Fruit fly (Drosophila melanogaster): ENCODE results near the gene CG4631.
A peak's percentile ranks its signal among the peaks of the same experiment; 100 is the strongest.

Gene CG4631

DNA sequence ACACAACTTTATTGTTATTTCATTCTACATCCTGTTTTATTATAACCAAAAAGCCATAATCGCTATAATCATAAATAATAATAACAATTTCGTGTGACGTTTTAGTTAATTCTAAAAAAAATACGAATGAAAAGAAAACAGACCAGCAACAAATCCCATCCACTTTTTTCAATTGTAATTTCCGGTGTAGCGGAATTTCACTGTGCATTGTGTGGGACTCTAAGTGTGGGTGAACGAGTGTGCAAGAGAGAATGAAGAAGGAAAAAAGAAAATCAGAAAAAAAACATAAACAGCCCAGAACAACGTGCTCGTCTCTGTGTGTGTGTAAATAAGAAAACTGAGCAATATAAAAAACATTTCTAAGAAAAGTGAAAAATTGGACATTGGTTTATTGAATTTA lies 4.9 kb upstream of the CG4631 start:
- no peak for TF ChIP-seq CG17801 (GFP tag; optimal IDR thresholded peaks at IDR 0.05; ENCODE audit: partially characterized antibody)

DNA sequence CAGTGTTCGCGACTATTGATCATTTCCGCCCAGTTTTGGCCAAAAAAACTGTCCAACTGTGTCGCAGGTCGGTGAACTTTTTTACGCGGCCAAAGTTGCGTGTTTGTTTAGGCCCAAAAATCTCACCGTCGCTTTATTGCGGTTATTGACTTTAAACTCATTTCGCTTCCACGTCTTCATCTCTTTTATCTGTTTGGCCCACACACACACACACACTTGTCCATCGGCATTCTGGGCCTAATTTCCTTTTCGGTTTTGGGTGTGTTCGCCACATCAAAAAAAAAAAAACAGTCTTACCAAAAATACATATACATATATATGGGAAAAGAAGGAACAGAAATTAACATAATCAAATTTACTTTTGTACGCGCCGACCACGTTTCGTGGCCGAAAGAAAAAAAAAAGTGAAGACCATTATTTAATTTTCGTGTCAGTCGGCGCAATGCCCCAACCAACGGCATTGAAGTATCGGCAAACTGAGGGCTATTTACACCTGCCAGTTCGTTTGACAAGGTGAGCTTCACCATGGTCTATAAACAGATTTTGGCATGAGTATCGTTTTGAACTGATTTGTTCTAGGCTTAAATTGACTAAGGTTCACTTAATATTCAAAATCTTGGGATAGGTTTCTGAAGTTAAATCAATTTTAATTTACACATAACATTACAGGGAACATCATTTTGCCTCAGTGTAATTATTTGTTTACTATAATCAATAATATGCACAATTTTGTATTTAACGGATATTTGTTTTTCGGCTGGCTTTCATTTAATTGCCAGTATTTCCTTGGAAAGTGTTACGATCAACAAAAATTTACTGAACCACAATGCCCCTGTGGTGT lies 1.9 kb upstream of the CG4631 start, which contains the start of gene CG31815:
Gene CG31815 (plus strand): TSS at position 791 of the 841 bp plus-strand sequence.
- no peak for TF ChIP-seq CG17801 (GFP tag; optimal IDR thresholded peaks at IDR 0.05; ENCODE audit: partially characterized antibody)

DNA sequence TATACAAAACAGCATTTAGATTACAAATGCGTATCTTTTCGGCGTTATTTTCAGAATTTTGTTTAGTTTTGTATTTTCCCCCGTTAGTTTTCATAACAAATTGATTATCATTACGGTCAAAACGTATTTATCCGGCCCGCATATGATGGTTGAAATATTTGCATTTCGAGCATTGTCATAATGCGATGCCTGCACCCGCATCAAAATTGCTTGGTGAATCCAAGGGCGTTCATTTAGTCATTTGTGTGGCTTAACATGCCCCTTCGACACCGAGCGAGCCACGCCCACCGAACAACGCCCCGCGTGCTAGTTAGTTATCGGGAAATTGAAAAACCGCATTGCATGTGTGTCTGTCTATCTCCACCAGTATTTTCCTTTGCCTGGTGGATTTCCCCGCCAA lies 9.1 kb downstream of the CG4631 start:
- no peak for TF ChIP-seq CG17801 (GFP tag; optimal IDR thresholded peaks at IDR 0.05; ENCODE audit: partially characterized antibody)

DNA sequence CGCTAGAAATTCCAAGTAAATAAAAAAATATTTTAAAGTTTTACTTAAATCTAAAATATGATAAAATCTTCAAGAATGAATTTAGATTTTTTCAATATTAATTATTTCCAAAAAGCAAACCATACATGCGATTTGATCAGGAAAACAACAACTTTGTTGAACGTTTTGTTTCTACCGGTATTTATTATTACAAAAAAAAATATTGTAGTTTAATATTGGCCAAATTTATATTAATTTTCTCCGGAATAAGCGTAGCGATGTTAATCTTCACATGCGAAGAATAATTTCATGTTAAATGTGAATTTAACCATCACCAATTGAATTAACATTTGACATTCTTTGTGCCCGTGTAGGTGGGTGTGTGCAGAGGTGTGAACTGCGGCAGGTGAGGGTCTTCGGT lies 11.8 kb downstream of the CG4631 start:
- no peak for TF ChIP-seq CG17801 (GFP tag; optimal IDR thresholded peaks at IDR 0.05; ENCODE audit: partially characterized antibody)

DNA sequence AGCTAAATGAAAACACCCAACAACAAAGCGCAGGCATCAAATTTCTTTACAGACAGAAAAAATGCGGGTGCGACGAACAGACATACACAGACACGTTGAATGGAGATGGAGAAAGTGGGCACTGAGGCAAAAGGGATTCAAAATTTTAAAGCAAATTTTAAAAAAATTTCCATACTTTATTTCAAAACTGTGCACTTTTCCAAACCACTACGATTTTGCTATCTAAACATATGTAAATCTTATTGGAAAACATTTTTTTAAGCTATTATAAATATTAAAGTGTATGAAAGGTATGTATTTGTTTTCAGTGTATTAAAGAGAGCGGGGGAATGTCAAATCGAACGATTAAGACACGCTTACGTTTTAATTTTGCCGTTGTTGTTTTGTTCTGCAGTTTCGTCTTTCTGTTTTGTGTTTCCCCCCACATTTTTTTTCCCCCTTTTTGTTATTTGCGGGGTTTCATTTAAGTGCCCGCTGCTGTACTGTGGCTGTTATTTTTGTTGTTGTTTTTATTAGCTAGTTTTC lies 13.3 kb downstream of the CG4631 start:
- TF ChIP-seq CG17801 (GFP tag; optimal IDR thresholded peaks at IDR 0.05; ENCODE audit: partially characterized antibody) = peak; percentile 96

DNA sequence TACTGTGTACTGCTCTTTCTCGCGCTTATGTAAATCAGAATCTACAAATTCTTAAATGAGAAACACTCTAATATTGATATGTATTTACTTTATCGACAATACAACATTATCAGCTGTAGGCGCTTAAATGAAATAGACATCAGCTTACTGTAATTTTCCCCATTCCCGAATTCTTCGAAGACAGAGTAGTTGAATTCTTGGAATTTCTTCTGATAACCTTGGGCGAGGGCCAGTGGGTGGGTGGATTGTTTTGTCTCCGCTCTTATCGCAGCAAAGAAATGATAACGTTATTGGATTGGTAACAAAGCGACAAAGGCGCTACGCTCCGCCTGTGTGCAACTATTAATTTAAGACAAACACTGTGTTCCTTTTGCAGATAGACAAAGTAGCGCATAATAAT lies 14.3 kb downstream of the CG4631 start:
- TF ChIP-seq CG17801 (GFP tag; optimal IDR thresholded peaks at IDR 0.05; ENCODE audit: partially characterized antibody) = no peak

DNA sequence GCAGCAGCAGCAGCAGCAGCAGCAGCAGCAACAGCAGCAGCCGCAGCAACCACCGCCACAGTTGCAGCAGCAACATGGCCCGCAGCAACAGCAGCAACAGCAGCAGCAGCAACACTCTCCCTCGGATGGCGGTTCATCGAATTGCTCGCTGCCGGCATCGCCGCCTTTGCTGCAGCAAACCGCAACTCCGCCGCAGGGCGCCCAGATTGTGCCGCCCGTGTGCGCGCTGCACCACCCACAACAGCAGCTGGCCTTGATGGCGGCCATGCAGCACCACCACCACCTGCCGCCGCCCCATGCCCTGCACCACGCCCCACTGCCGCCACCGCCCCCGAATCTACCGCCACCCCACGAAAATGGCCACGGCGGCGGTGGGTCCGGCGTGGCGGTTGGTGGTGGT lies 15.0 kb downstream of the CG4631 start:
- no peak for TF ChIP-seq CG17801 (GFP tag; optimal IDR thresholded peaks at IDR 0.05; ENCODE audit: partially characterized antibody)

DNA sequence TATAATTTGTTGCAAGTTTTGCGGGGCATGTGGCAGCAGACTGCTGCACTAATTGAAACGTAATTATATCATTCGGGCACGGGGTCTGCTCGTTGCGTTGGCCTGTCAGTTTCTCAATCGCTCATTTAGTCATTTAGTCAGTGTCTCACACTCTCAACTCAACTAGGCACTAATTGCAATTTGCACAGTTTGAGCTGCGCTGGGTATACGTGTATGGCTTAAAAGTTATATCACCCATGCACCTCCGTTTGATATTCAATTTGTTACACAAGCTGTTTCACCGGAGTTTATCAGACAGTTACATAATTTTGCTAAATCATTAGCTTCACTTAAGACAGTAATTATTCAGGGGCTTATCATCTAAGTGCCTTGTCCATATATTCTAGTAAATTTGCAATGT lies 20.8 kb downstream of the CG4631 start:
- no peak for TF ChIP-seq CG17801 (GFP tag; optimal IDR thresholded peaks at IDR 0.05; ENCODE audit: partially characterized antibody)

DNA sequence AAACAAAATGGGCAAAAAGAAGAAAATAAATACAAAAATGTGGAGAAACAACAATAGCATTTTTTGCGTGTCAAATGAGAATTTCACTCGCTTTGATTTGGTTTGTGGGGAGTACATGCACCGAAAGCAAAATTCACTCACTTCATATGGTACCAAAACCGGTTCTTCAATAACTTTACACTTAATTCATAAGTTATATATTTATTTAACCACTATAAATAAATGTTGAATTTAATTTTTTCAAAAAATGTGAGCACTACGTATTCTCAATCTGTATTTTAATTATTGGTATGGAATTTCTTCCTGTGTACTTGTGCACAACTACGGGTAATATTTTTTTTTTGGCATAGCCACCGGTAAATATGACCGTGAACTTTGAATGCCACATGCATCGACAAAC lies 22.0 kb downstream of the CG4631 start:
- no peak for TF ChIP-seq CG17801 (GFP tag; optimal IDR thresholded peaks at IDR 0.05; ENCODE audit: partially characterized antibody)

DNA sequence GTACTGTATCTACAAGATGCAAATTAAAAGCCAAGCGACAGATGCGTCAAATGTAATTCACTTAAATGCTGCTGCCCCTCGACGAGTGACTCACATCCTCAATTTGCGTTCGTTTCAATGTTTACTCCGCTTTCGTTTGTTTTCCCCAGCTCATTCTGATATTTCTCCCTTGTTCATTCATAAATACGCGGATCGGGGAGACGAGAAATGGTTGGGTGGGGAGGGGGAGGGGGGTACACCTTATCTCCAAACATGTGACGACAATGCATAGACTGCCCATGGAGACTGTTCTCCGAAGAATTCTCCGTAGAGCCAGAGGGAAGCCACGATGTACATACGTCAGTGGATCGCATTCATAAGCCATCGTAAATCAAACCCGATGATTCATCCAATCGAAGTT lies 30.2 kb downstream of the CG4631 start:
- TF ChIP-seq CG17801 (GFP tag; optimal IDR thresholded peaks at IDR 0.05; ENCODE audit: partially characterized antibody) = no peak

DNA sequence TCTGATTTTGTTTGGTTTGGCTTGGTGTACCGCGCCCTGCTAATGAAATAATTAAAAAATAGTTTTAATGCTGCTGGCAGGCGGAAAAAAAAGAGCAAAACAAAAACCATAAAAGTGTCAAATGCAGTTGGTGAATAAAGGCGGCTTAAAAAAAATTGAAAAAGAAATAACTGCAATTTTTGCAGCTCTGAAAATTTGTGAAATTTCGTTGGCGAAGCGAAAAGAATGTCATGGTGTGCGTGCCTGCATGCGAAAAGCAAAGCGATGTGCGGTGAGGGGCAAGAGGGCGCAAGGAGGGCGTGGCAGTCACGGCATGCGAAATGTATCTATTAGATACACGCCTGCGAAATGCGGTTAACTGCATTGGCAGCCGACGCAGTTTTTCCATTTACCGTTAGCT lies 31.2 kb downstream of the CG4631 start:
- TF ChIP-seq CG17801 (GFP tag; optimal IDR thresholded peaks at IDR 0.05; ENCODE audit: partially characterized antibody) = peak; percentile 29

DNA sequence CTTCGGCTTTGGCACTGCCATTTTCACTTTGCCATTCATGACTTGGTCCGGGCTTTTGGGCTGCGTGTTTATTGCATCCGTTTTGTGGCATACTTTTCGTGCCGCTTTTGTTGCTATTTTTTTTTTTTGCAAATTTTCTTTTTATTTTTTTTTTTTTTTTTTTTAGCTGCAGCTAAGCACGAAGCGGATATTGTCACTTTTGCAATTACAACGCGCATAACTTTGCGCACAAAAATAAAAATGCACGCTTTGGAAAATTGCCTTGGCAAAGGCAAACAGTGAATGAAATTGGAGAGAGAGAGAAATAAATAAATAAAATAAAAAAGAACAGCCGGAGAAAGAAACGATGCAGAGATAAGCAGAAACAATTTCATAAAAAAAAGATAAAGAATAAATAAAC lies 33.7 kb downstream of the CG4631 start:
- peak; percentile 66 for TF ChIP-seq CG17801 (GFP tag; optimal IDR thresholded peaks at IDR 0.05; ENCODE audit: partially characterized antibody)

DNA sequence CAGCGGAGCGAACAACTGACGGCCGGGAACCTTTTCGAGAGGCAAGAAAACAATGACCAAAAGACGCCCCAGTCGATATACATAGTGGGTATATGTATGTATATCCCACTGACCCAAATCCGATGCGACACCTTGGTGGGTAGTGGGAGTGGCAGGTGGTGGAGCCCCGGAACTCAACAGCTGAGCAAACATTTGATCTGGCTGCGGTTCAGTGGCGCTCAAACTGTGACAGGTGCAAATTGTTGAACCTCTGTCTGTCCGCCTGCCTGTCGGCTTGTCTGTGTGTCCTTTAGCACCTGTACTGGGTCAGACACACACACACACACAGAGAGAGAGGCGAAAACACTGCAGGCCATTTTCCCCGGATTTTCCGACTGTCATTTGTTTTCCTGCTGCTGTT lies 36.3 kb downstream of the CG4631 start:
- no peak for TF ChIP-seq CG17801 (GFP tag; optimal IDR thresholded peaks at IDR 0.05; ENCODE audit: partially characterized antibody)

DNA sequence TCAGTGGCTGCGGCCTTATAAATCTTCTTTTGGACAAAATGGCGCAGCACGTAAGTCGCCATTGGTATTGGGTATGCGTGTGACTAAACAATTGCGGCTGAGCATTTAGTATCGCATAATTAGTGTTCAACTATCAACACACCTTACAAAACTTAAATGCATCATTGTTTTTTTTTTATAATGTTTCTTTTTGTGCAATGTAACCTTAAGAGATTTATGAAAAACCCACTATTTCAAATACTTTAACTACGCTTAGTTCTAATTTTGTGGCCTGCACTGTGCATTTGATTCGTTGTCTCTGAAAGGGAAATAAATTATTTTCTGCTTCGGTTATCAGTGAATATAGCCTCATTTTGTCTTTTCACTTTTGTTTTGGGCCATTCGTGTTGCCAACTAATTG lies 36.8 kb downstream of the CG4631 start:
- TF ChIP-seq CG17801 (GFP tag; optimal IDR thresholded peaks at IDR 0.05; ENCODE audit: partially characterized antibody) = no peak

DNA sequence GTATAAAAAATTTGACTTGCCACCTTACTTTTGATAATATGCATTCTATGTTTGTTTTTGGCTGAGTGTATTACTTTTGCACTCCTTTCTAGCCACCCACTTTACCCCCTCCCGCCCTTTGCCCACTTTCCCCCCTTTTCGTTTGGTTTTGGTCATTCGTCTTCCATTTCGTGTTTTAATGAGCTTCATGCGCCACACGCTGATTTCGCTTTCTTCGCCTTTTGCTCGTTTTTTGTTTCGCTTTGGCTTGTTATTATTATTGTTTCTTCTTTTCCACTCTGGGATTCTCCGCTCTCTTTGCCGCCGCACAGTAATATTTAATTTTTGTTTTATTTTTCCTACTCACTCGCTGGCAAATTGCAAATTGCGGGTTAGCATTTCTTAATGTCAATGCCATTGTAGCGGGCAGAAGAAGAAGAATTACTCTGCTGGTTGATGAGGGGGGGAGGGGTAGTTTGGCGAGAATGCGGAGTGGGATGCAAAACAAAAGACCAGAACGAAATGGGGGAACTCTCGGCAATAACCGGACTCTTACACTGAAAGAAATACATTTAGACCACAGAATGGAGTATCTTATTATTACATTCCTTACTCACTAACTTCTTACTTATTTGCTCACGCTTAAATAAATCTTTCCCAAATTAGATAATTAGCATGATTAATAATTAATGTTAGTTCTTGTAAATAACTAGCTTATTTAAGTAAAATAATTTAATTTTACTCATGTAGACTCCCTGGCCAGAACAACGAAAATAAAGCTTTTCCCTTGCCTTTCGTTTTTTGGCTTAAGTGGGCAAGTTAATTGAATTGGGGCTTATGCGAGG lies 38.5 kb downstream of the CG4631 start:
- TF ChIP-seq CG17801 (GFP tag; optimal IDR thresholded peaks at IDR 0.05; ENCODE audit: partially characterized antibody) = peak; percentile 57

DNA sequence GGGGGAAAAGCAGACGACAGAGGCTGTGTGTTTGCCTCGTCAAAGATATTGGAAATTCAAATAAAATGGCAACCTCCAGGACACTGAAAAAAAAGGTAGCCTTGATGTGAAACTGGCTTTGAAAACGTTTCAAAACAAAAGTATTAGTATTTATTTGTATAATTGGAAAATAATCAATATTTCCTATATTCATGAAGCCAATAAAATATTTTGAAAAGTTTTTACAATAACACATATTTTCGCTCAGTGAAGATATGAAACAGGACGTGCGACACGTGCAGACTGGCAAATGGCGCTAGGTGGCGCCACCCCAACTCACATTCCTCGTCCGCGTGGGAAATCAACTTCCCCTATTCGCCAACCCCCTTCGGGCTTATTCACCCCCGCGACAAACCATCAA lies 40.6 kb downstream of the CG4631 start:
- no peak for TF ChIP-seq CG17801 (GFP tag; optimal IDR thresholded peaks at IDR 0.05; ENCODE audit: partially characterized antibody)
